Fruit fly (Drosophila melanogaster) whole organism: ENCODE data around the gene CG42579.
A peak's percentile ranks its signal among the peaks of the same experiment; 100 is the strongest.
"Not testable (repeated sequence)": the region's sequence is repeated elsewhere in the genome, so short reads cannot be mapped to it uniquely, and the experiment has no call there.

Experiments
- CG8478 ChIP-seq: fragments of >200 bp; optimal IDR thresholded peaks from 2 replicates; lab custom pipeline; 2018; ENCODE audit warnings: inconsistent platforms
- Dll ChIP-seq: fragments of >200 bp; optimal IDR thresholded peaks from 2 replicates; lab custom pipeline; 2017
- EcR ChIP-seq, 2 experiments: fragments of >200 bp; optimal IDR thresholded peaks; 2 replicates each; lab custom pipeline; 2017; ENCODE audit warnings: missing biosample characterization in 2 of 2, missing genetic modification characterization in 2 of 2, missing genetic modification reagents in 2 of 2
- pan ChIP-seq: fragments of >200 bp; optimal IDR thresholded peaks from 2 replicates; lab custom pipeline; 2017
- psq ChIP-seq: fragments of >200 bp; optimal IDR thresholded peaks from 2 replicates; lab custom pipeline; 2017
- usp ChIP-seq: fragments of >200 bp; optimal IDR thresholded peaks from 2 replicates; lab custom pipeline; 2017; ENCODE audit warnings: missing biosample characterization, missing genetic modification characterization, mixed read lengths

CG42579 gene

DNA sequence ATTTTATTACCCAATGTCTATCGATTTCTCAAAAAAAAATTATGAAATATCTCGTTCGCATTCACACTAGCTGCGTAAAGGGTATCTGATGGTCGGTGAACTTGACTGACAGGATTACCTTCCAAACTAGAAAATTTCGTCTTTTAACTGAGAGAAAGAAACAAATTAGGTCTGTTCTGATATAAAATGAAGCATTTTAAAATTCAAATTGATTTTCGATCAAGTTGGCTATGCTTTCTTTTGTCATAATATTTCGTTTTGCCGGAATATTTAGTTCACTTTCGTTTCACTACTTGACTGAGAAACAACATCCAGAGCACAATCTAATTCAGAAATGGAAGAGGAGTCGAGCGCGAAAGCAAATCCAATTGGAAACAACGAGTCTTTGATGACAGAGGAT is at the start of gene CG42579:
TSS of gene CG42579 (plus strand) at position 301 of the 400 bp plus-strand sequence.
- not testable (repeated sequence) for TF ChIP-seq psq (lab: Kevin White, UChicago); CG8478 (lab: Kevin White, UChicago); EcR (GFP tag; optimal IDR thresholded peaks at IDR 0.05; lab: Kevin White, UChicago)

DNA sequence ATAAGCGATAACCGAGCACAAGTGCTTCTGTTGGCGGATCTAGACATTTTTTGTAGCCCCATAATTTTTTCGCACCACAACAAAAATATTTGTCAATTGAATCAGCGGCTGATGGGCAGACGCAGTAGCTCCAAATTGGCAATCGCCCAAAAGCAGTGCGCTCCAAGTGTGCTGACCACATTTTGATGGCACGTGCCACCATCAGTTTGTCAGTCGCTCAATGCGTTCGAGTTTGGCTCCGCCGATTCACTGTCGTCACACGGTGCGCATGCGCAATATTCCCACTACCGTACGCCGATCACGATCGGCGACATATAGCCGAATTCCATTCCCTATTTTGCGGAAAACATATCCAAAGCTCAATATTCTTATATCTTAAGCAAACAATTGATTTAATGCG is 48.8 kb upstream of the CG42579 start:
- TF ChIP-seq pan (lab: Kevin White, UChicago) (no peak), psq (lab: Kevin White, UChicago) (no peak), CG8478 (lab: Kevin White, UChicago) (no peak), Dll (lab: Kevin White, UChicago) (no peak), usp (GFP tag; lab: Kevin White, UChicago) (no peak), EcR (GFP tag; optimal IDR thresholded peaks at IDR 0.05; lab: Kevin White, UChicago) (no peak)

DNA sequence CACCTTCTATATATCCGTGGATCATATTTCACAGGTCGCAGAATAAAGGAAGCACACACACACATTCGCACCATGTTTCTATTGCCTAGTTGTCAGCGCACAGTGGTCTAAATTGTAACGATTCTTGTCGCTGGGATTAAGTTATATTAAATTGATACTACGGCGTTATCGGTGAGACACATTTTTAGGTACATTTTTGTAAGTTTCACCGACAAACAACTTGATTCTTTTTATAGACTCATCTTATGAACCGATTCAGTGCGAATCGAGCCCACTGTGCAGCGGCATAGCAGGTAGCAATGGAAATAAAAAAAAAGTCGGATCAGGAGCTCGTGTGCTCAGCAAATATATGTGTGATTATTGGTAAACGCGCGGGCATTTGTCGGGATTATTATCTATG is 47.0 kb upstream of the CG42579 start:
- TF ChIP-seq usp (GFP tag; lab: Kevin White, UChicago) (no peak), pan (lab: Kevin White, UChicago) (no peak)

DNA sequence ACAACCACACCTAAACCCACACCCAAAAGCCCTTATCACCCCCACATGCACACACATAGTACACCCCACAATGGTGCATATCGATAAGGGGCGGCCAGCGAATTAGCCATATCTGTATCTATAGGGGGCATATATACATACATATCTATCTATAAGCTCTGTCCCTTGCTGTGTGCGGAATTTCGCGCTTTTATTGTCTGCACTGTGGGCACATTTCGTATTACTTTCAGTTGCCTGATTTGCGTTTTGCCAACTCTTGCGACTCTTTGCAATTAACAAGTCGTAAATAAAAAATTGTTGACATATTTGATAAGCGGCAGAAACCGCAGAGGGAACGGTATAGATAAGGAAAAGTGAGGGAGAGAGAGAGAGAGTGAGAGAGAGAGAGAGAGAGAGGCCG is 46.0 kb upstream of the CG42579 start:
- TF ChIP-seq EcR (GFP tag; optimal IDR thresholded peaks at IDR 0.05; lab: Kevin White, UChicago) (no peak), Dll (lab: Kevin White, UChicago) (no peak), psq (lab: Kevin White, UChicago) (no peak), usp (GFP tag; lab: Kevin White, UChicago) (no peak), pan (lab: Kevin White, UChicago) (no peak), CG8478 (lab: Kevin White, UChicago) (no peak)

DNA sequence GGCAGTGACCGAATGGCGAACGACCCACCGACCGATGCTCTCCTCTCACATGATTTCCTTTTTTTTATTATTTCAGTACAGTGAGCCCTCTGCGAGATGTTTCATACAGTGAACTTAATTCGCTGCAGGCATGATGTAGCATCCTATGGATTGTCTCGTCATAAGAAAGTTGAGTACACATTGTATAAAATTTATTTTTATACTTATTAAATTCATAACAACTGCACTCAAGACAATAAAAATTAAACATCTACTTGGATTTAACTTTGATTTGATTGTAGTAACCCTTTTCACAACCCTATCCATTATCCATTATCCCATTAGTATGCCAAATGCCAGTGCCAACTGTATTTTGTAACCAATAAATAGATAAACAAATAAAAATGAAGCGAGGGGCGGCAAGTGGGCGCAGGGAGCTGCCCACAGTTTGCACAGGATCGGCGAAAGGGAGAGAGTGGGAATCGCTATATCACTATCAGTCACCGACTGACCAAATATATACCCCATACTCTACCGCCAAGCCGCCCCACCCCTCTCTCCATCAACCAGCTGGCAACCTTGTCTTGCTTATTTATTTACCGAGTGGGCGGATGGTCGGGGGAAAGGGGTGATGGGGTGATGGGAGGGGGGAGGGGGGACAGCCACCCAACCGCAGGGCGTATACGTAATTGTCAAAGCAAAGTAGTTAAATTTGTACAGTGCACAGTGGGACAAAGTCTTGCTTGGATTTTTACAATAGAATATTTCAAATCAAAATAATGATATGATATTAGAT is 44.5 kb upstream of the CG42579 start:
- TF ChIP-seq pan (lab: Kevin White, UChicago), result no peak
- TF ChIP-seq usp (GFP tag; lab: Kevin White, UChicago), result no peak
- no peak for TF ChIP-seq Dll (lab: Kevin White, UChicago)
- no peak for TF ChIP-seq psq (lab: Kevin White, UChicago)
- TF ChIP-seq EcR (GFP tag; optimal IDR thresholded peaks at IDR 0.05; lab: Kevin White, UChicago), result no peak
- TF ChIP-seq CG8478 (lab: Kevin White, UChicago), result no peak

DNA sequence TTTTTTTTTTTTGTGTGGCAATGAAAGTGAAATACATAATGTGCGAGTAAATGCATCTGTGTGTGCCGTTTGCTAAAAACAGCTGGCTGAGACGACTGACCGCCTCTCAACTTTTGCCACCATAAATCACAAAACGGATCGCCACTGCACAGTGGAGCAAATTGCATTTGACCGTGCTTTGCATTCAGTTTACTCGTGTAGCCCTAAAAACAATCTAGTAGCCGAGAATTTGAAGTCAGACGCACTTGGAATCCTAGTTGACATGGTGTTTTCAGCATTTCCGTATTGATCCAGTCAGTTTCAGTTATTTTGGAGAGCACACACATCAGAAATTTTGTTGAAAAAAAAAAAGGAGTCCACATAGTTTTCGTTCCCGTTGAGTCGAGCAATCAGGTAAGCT is 41.6 kb upstream of the CG42579 start, which contains the start of gene CG15461:
TSS of gene CG15461 (plus strand) at position 301 of the 400 bp plus-strand sequence.
- TF ChIP-seq Dll (lab: Kevin White, UChicago) (no peak), CG8478 (lab: Kevin White, UChicago) (no peak), pan (lab: Kevin White, UChicago) (no peak), usp (GFP tag; lab: Kevin White, UChicago) (no peak), psq (lab: Kevin White, UChicago) (no peak), EcR (GFP tag; optimal IDR thresholded peaks at IDR 0.05; lab: Kevin White, UChicago) (no peak)

DNA sequence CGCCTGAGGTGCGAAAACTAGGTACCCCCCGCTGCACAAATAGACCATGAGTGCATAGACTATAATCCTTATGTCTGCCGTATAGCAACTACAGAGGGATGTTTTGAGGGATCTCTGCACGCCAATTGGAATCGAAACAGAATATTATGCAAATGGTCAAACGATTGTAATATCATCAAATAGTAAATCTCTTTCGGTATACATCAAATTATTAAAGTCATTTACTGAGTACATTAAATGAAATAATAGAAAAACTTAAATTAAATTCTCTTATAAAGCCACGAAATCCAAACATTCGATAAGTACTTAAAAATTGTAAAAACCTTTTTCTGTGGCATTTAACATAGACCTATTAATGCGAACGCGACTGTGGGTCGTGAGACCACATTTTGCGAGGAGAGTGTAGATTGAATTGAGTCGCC is 38.7 kb upstream of the CG42579 start:
- TF ChIP-seq usp (GFP tag; lab: Kevin White, UChicago) (no peak), Dll (lab: Kevin White, UChicago) (no peak), EcR (GFP tag; optimal IDR thresholded peaks at IDR 0.05; lab: Kevin White, UChicago) (no peak), pan (lab: Kevin White, UChicago) (no peak), CG8478 (lab: Kevin White, UChicago) (no peak), psq (lab: Kevin White, UChicago) (no peak)

DNA sequence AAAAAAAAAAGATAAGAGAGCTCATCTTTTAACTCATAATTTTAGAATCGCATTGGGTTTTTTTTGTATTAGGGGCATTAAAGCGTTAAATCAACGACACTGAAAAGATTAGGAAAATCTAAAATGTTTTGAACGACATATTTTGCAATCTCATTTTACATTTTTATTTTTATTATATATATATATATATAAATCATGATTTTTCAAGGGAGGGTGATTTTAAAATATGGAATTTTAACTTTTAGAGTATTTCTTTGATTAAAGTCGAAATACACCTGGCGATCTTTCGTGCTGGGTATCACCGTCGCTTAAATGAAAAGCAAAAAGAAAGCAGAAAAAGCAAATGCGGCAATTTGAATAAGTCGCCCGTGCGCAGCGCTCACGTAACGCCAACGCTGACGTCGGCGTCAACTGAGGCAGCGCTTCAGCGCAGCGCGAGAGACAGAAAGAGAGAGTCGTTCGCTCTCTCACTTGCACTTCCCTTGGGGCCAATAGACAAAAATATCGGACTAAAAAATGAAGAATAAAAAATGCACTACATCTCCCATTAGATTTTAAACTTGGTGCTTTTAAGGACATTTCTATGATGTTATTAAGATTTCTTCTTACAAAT is 37.9 kb upstream of the CG42579 start:
- TF ChIP-seq pan (lab: Kevin White, UChicago) (peak; percentile 72), usp (GFP tag; lab: Kevin White, UChicago) (no peak)

DNA sequence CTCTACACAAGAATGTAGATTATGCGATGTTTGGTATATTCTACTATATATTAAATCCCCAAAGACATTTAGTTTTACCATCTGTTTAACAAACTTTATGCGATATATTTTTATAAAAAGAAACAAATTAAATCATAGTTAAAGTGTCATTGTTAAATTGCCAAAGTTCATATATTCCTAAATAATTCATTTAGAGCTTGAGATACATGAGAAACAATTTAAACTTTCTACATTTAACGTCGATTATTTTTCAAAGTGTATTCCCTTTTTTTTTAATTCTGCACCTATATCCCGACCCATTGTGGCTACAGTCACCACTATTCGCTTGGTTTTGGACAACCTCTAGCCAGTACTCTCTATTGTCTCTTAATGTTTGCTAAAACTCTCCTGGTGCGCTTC is 37.4 kb upstream of the CG42579 start:
- TF ChIP-seq CG8478 (lab: Kevin White, UChicago), result no peak
- TF ChIP-seq EcR (GFP tag; optimal IDR thresholded peaks at IDR 0.05; lab: Kevin White, UChicago), result no peak
- no peak for TF ChIP-seq usp (GFP tag; lab: Kevin White, UChicago)
- no peak for TF ChIP-seq psq (lab: Kevin White, UChicago)
- no peak for TF ChIP-seq Dll (lab: Kevin White, UChicago)
- no peak for TF ChIP-seq pan (lab: Kevin White, UChicago)

DNA sequence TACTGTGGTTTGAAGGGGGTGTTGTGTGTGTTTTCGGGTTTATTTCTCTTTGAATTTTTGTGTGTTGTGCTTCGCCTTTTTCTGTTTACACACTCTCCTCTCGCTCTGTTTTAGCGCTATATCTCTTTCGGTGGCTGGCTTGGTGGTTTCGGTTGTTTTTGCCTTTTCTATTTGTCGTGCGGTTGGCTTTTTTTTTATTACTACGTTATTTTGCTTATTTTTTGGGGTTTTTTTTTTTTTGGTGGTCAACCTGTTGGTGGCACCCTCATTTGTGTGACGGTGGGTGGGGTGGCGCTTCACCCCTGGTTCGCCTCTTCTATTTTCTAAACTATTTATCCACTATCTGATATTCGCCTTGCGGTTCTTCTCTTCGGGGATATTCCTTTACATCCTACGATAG is 36.5 kb upstream of the CG42579 start:
- TF ChIP-seq Dll (lab: Kevin White, UChicago), result no peak
- TF ChIP-seq CG8478 (lab: Kevin White, UChicago), result no peak
- TF ChIP-seq psq (lab: Kevin White, UChicago), result no peak
- TF ChIP-seq usp (GFP tag; lab: Kevin White, UChicago), result no peak
- no peak for TF ChIP-seq pan (lab: Kevin White, UChicago)
- TF ChIP-seq EcR (GFP tag; optimal IDR thresholded peaks at IDR 0.05; lab: Kevin White, UChicago), result no peak

DNA sequence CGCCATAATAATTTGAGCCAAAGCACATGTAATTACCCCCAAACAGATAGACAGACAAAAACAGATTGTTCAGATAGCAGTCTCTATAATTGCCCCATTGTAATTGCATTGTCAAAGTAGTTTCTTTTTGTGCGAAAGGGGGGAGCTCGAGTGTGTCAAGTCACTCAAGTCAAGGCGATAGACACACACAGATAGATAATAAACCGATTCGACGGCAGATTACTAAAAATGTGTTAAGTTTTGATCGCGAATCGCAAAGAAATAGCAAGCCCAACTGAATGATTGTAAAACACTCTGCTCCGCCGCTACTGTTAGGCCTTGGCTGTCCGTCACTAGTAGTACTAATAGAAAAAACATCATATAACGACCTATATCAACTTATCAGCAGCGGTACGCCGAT is 34.8 kb upstream of the CG42579 start:
- no peak for TF ChIP-seq Dll (lab: Kevin White, UChicago)

DNA sequence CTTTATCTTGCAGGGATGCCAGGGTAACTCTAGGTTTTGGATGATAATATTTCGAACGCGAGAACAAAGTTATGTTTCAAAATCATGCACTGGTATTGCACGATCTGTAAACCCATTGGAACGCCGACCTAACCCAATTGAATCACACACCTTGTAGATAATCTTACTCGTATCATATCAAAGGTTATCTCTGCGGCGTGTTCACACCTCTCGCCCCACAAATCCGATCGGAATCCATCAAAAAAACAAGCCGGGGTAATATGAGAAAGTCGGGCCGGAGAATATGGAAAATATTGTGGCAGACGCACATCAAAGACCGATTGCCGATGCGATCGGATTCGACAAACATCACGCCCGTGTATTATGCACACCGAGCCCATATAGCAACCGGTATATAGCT is 32.3 kb upstream of the CG42579 start:
- TF ChIP-seq psq (lab: Kevin White, UChicago) (no peak), EcR (GFP tag; optimal IDR thresholded peaks at IDR 0.05; lab: Kevin White, UChicago) (no peak), pan (lab: Kevin White, UChicago) (no peak), Dll (lab: Kevin White, UChicago) (no peak), CG8478 (lab: Kevin White, UChicago) (no peak), usp (GFP tag; lab: Kevin White, UChicago) (no peak)
